Worm (Caenorhabditis elegans) whole organism, mixed stage, embryonic: ENCODE results near the gene F20D6.10.

Experiments
- M03D4.4 ChIP-seq: sonication (generic microtip); optimal IDR thresholded peaks from 2 replicates; lab custom pipeline; 2017; ENCODE audit warnings: mild to moderate bottlenecking, missing genetic modification characterization, missing compliant biosample characterization
- bed-3 ChIP-seq: fragments of 200-800 bp; sonication (Bioruptor generic); optimal IDR thresholded peaks from 3 replicates; lab custom pipeline; 2018; ENCODE audit warnings: mild to moderate bottlenecking, missing genetic modification characterization, moderate library complexity, missing compliant biosample characterization
- blmp-1 ChIP-seq: fragments of 150-350 bp; optimal IDR thresholded peaks from 2 replicates; lab custom pipeline; 2014; ENCODE audit warnings: missing biosample characterization, missing genetic modification characterization
- ceh-39 ChIP-seq: fragments of 150-350 bp; optimal IDR thresholded peaks from 2 replicates; lab custom pipeline; 2014; ENCODE audit warnings: missing biosample characterization, missing genetic modification characterization
- ces-1 ChIP-seq: fragments of 150-350 bp; optimal IDR thresholded peaks from 2 replicates; lab custom pipeline; 2014; ENCODE audit warnings: missing biosample characterization, missing genetic modification reagents, missing genetic modification characterization
- cnd-1 ChIP-seq: fragments of 200-800 bp; sonication (Bioruptor generic); optimal IDR thresholded peaks from 2 replicates; lab custom pipeline; 2018; ENCODE audit warnings: mild to moderate bottlenecking, missing genetic modification characterization, missing compliant biosample characterization
- drap-1 ChIP-seq: fragments of 200-800 bp; sonication (Bioruptor generic); optimal IDR thresholded peaks from 3 replicates; lab custom pipeline; 2018; ENCODE audit warnings: mild to moderate bottlenecking, missing genetic modification characterization, missing compliant biosample characterization
- elt-3 ChIP-seq: fragments of 150-350 bp; optimal IDR thresholded peaks from 2 replicates; lab custom pipeline; 2014; ENCODE audit warnings: missing biosample characterization, missing genetic modification characterization
- flh-1 ChIP-seq: fragments of 200-800 bp; sonication (Bioruptor generic); optimal IDR thresholded peaks from 2 replicates; lab custom pipeline; 2018; ENCODE audit warnings: mild to moderate bottlenecking, missing genetic modification characterization, moderate library complexity, missing compliant biosample characterization
- ham-2 ChIP-seq: fragments of 200-800 bp; sonication (Bioruptor generic); optimal IDR thresholded peaks from 2 replicates; lab custom pipeline; 2018; ENCODE audit warnings: mild to moderate bottlenecking, missing genetic modification characterization, missing compliant biosample characterization
- hlh-1 ChIP-seq: fragments of 150-350 bp; optimal IDR thresholded peaks from 2 replicates; lab custom pipeline; 2014; ENCODE audit warnings: missing biosample characterization, missing genetic modification reagents, missing genetic modification characterization
- lin-13 ChIP-seq: fragments of 150-350 bp; optimal IDR thresholded peaks from 2 replicates; lab custom pipeline; 2014; ENCODE audit warnings: missing biosample characterization, missing genetic modification characterization
- lin-32 ChIP-seq: fragments of 200-800 bp; sonication (Bioruptor generic); optimal IDR thresholded peaks from 2 replicates; lab custom pipeline; 2018; ENCODE audit warnings: mild to moderate bottlenecking, missing genetic modification characterization, missing compliant biosample characterization
- mab-5 ChIP-seq: fragments of 150-350 bp; optimal IDR thresholded peaks from 2 replicates; lab custom pipeline; 2014; ENCODE audit warnings: missing biosample characterization, missing genetic modification characterization
- mep-1 ChIP-seq: fragments of 150-350 bp; optimal IDR thresholded peaks from 2 replicates; lab custom pipeline; 2017; ENCODE audit warnings: missing biosample characterization, missing genetic modification reagents, missing genetic modification characterization, inconsistent platforms
- mls-2 ChIP-seq: sonication (generic microtip); optimal IDR thresholded peaks from 2 replicates; lab custom pipeline; 2016; ENCODE audit warnings: mild to moderate bottlenecking, missing genetic modification characterization, moderate library complexity, missing compliant biosample characterization
- nhr-237 ChIP-seq: fragments of 150-350 bp; optimal IDR thresholded peaks from 2 replicates; lab custom pipeline; 2014; ENCODE audit warnings: missing biosample characterization, missing genetic modification characterization
- nhr-28 ChIP-seq: fragments of 150-350 bp; optimal IDR thresholded peaks from 2 replicates; lab custom pipeline; 2014; ENCODE audit warnings: missing biosample characterization, missing genetic modification characterization
- pha-4 ChIP-seq: fragments of 150-350 bp; optimal IDR thresholded peaks from 2 replicates; lab custom pipeline; 2018; ENCODE audit warnings: missing biosample characterization, missing genetic modification reagents, missing genetic modification characterization
- sem-2 ChIP-seq: fragments of 200-800 bp; sonication (Bioruptor generic); optimal IDR thresholded peaks from 2 replicates; lab custom pipeline; 2018; ENCODE audit warnings: mild to moderate bottlenecking, missing genetic modification characterization, missing compliant biosample characterization
- snpc-4 ChIP-seq: fragments of 150-350 bp; optimal IDR thresholded peaks from 2 replicates; lab custom pipeline; 2014; ENCODE audit warnings: missing biosample characterization, missing genetic modification characterization
- sptf-1 ChIP-seq: sonication (generic microtip); optimal IDR thresholded peaks from 2 replicates; lab custom pipeline; 2017; ENCODE audit warnings: mild to moderate bottlenecking, missing genetic modification characterization, moderate library complexity, missing compliant biosample characterization
- unc-120 ChIP-seq: sonication (generic microtip); optimal IDR thresholded peaks from 2 replicates; lab custom pipeline; 2017; ENCODE audit warnings: missing genetic modification characterization, missing compliant biosample characterization; ENCODE audit not compliant: poor library complexity, severe bottlenecking
- unc-39 ChIP-seq: fragments of 150-350 bp; optimal IDR thresholded peaks from 2 replicates; lab custom pipeline; 2014; ENCODE audit warnings: missing biosample characterization, missing genetic modification characterization
- unc-62 ChIP-seq: fragments of 150-350 bp; optimal IDR thresholded peaks from 2 replicates; lab custom pipeline; 2014; ENCODE audit warnings: missing biosample characterization, missing genetic modification reagents, missing genetic modification characterization
- zip-8 ChIP-seq: fragments of 150-350 bp; optimal IDR thresholded peaks from 2 replicates; lab custom pipeline; 2014; ENCODE audit warnings: missing biosample characterization, missing genetic modification characterization
- ztf-11 ChIP-seq: fragments of 150-350 bp; optimal IDR thresholded peaks from 2 replicates; lab custom pipeline; 2014; ENCODE audit warnings: missing biosample characterization, missing genetic modification characterization

F20D6.10 gene

ce11 chrV:8157446-8157845 lies 38.3 kb downstream of the F20D6.10 start, which contains the start of gene sul-2:
Gene sul-2, plus strand, starts transcription at chrV:8157746.
- TF ChIP-seq mab-5 (tag; lab: Kevin White, UChicago), result no peak
- TF ChIP-seq flh-1 (GFP tag; lab: Kevin White, UChicago), result no peak
- no peak for TF ChIP-seq lin-13 (tag; lab: Kevin White, UChicago)
- TF ChIP-seq ztf-11 (tag; lab: Kevin White, UChicago), result no peak
- no peak for TF ChIP-seq unc-39
- TF ChIP-seq M03D4.4 (tag; lab: Kevin White, UChicago), result no peak
- no peak for TF ChIP-seq unc-62 (GFP tag; lab: Kevin White, UChicago)
- TF ChIP-seq lin-32, result no peak
- no peak for TF ChIP-seq drap-1 (GFP tag; lab: Kevin White, UChicago)

DNA sequence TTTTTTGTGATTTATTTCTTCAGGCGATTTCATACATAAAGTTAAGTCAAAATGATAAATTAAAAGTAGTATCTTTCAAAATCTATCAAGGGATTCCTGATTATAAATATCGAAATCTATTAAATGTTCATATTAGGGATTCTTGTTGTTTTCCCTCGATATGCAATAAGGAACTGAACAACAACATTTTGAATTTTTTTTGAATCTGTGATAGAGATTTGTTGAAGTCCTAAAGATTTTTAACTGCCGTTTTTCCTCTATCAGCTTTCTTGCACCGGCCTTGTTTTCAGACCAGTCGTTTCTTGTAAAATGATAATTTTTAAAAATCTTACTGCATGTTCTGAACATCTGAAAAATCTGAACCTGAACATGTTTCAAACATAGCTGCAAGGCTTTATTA lies 40.0 kb downstream of the F20D6.10 start:
- no peak for TF ChIP-seq cnd-1
- no peak for TF ChIP-seq unc-39
- TF ChIP-seq hlh-1, result no peak
- no peak for TF ChIP-seq M03D4.4 (tag; lab: Kevin White, UChicago)
- no peak for TF ChIP-seq sem-2 (GFP tag; lab: Kevin White, UChicago)
- TF ChIP-seq unc-62 (GFP tag; lab: Kevin White, UChicago), result no peak
- no peak for TF ChIP-seq blmp-1 (tag; lab: Kevin White, UChicago)
- no peak for TF ChIP-seq bed-3 (GFP tag; lab: Kevin White, UChicago)
- no peak for TF ChIP-seq snpc-4 (tag; lab: Kevin White, UChicago)
- TF ChIP-seq flh-1 (GFP tag; lab: Kevin White, UChicago), result no peak
- no peak for TF ChIP-seq mep-1 (tag; lab: Kevin White, UChicago)
- no peak for TF ChIP-seq mab-5 (tag; lab: Kevin White, UChicago)
- no peak for TF ChIP-seq zip-8 (tag; lab: Kevin White, UChicago)
- no peak for TF ChIP-seq lin-32
- TF ChIP-seq lin-13 (tag; lab: Kevin White, UChicago), result no peak
- no peak for TF ChIP-seq nhr-28 (tag; lab: Kevin White, UChicago)
- no peak for TF ChIP-seq ham-2 (GFP tag; lab: Kevin White, UChicago)
- no peak for TF ChIP-seq mls-2 (tag; lab: Kevin White, UChicago)
- no peak for TF ChIP-seq ceh-39 (tag; lab: Kevin White, UChicago)
- TF ChIP-seq, all 35 proteins: peak for 0

DNA sequence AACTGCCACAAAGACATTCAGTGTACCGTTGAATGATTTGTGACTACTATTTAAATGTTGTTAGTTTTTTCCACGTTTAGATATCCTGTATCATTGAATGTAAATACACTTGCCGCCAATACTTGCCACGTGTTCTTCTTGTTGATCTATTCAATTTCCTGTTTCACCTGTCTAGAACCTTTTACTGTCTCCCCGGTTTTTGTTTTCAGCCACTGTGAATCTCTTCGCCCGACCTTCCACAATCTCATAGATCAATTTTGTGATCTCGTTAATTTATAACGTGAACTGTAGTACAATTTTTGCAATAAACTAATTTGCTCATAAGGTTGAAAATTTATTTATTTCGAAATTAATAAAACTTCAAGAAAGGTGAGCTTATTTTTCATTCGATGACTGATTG lies 50.4 kb downstream of the F20D6.10 start, which contains the start of gene D1014.13:
Gene D1014.13 (plus strand): TSS at position 301 of the 400 bp plus-strand sequence.
- TF ChIP-seq unc-39, result no peak
- no peak for TF ChIP-seq sem-2 (GFP tag; lab: Kevin White, UChicago)
- no peak for TF ChIP-seq lin-13 (tag; lab: Kevin White, UChicago)
- TF ChIP-seq cnd-1, result no peak
- TF ChIP-seq ceh-39 (tag; lab: Kevin White, UChicago), result no peak
- no peak for TF ChIP-seq pha-4 (tag; lab: Kevin White, UChicago)
- no peak for TF ChIP-seq sptf-1 (tag; lab: Kevin White, UChicago)
- no peak for TF ChIP-seq elt-3
- no peak for TF ChIP-seq nhr-237 (tag; lab: Kevin White, UChicago)
- TF ChIP-seq M03D4.4 (tag; lab: Kevin White, UChicago), result no peak
- no peak for TF ChIP-seq lin-32

DNA sequence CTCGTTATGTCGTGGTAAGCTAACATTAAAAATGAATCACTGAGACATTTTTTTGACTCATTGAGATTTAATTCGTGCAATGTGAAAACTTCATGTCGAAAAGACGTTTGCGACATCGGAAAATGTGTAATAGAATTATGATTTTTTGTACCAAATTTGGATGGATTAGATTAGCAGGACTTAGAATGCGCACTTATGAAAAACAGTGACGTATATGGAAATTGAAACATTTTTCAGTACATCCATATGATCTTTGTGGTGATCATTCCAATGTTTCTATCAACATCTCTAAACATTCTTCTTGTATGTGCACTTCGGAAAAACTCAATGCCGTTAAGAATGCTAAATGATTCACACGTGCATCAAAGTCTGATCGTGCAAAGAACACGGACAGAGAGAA lies 51.2 kb downstream of the F20D6.10 start:
- TF ChIP-seq zip-8 (tag; lab: Kevin White, UChicago) (no peak), ham-2 (GFP tag; lab: Kevin White, UChicago) (no peak), unc-120 (tag; lab: Kevin White, UChicago) (no peak), ceh-39 (tag; lab: Kevin White, UChicago) (no peak), ces-1 (GFP tag; lab: Kevin White, UChicago) (no peak)

DNA sequence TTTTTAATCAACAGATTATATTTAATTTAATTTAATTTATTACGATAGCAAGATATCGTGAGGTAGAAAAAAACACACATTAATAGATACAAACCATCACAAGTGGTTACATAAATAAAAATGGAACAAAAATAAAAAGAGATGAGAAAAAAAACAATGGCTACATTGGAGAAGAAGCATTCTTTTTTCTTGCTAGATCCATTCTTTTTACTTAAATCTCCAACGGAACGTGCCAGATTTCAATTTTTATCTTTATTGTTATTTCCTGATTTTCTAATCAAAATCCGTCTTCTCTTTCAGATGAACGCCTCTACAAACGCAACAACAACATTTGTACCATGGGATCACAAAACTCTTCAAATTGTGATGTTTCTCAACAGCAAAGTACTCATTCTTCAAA lies 52.1 kb downstream of the F20D6.10 start, which contains the start of gene D1014.2:
Gene D1014.2 (plus strand): TSS at position 301 of the 400 bp plus-strand sequence.
- TF ChIP-seq sptf-1 (tag; lab: Kevin White, UChicago), result no peak
